Fruit fly (Drosophila melanogaster): ENCODE data around the gene CG6330.

dm6 chr3R:26999452-26999851 is 41.2 kb upstream of the CG6330 start, which contains the start of gene CG31077:
- no peak for TF ChIP-seq psq (optimal IDR thresholded peaks at IDR 0.05)
- no peak for TF ChIP-seq Sin3A (optimal IDR thresholded peaks at IDR 0.05)
- TF ChIP-seq insv (optimal IDR thresholded peaks at IDR 0.05): no peak
- no peak for TF ChIP-seq Myc (optimal IDR thresholded peaks at IDR 0.05)

Measured in Kc167 (cell line).